Worm (Caenorhabditis elegans) whole organism, L1 larva: ENCODE data around the gene T04C12.1.

Source experiments
- C04F5.9 ChIP-seq: sonication (generic microtip); optimal IDR thresholded peaks from 2 replicates; lab custom pipeline; 2016; ENCODE audit warnings: missing genetic modification characterization, missing compliant biosample characterization
- C16A3.4 ChIP-seq: fragments of 150-350 bp; optimal IDR thresholded peaks from 2 replicates; lab custom pipeline; 2014; ENCODE audit warnings: missing biosample characterization, missing genetic modification characterization
- aha-1 ChIP-seq: fragments of 150-350 bp; optimal IDR thresholded peaks from 2 replicates; lab custom pipeline; 2014; ENCODE audit warnings: missing biosample characterization, missing genetic modification characterization
- alr-1 ChIP-seq: fragments of 200-800 bp; sonication (Bioruptor generic); optimal IDR thresholded peaks from 2 replicates; lab custom pipeline; 2018; ENCODE audit warnings: borderline replicate concordance, mild to moderate bottlenecking, missing genetic modification characterization, missing compliant biosample characterization
- aly-2 ChIP-seq: fragments of 150-350 bp; optimal IDR thresholded peaks from 2 replicates; lab custom pipeline; 2014; ENCODE audit warnings: missing biosample characterization, missing genetic modification characterization
- blmp-1 ChIP-seq: fragments of 150-350 bp; optimal IDR thresholded peaks from 2 replicates; lab custom pipeline; 2014; ENCODE audit warnings: missing biosample characterization, missing genetic modification characterization
- ceh-8 ChIP-seq: fragments of 200-800 bp; sonication (Bioruptor generic); optimal IDR thresholded peaks from 2 replicates; lab custom pipeline; 2018; ENCODE audit warnings: mild to moderate bottlenecking, missing genetic modification characterization, moderate library complexity, missing compliant biosample characterization
- ceh-88 ChIP-seq: fragments of 200-800 bp; sonication (Bioruptor generic); IDR thresholded peaks from 2 replicates; pipeline ENCODE4 v1.3.6; 2022; ENCODE audit warnings: missing genetic modification characterization, missing compliant biosample characterization
- ces-1 ChIP-seq: fragments of 150-350 bp; optimal IDR thresholded peaks from 2 replicates; lab custom pipeline; 2014; ENCODE audit warnings: missing biosample characterization, missing genetic modification reagents, missing genetic modification characterization
- dsc-1 ChIP-seq: sonication (generic microtip); optimal IDR thresholded peaks from 2 replicates; lab custom pipeline; 2016; ENCODE audit warnings: mild to moderate bottlenecking, missing genetic modification characterization, missing compliant biosample characterization
- efl-1 ChIP-seq, 4 experiments: fragments of 150-350 bp; optimal IDR thresholded peaks in 3 of 4; peaks in 1 of 4; 1 replicate in 1 of 4; 2 replicates in 3 of 4; lab custom pipeline; 2014; ENCODE audit warnings: missing biosample characterization in 2 of 4, missing genetic modification characterization in 2 of 4, missing genetic modification reagents in 2 of 4
- elt-2 ChIP-seq: sonication (generic microtip); optimal IDR thresholded peaks from 2 replicates; lab custom pipeline; 2016; ENCODE audit warnings: missing genetic modification characterization, mild to moderate bottlenecking, inconsistent platforms, missing compliant biosample characterization, missing genetic modification reagents
- elt-3 ChIP-seq, 6 experiments: fragments of 150-350 bp in 1 of 6; sonication (generic microtip); optimal IDR thresholded peaks; 2 replicates each; lab custom pipeline; 2017 to 2018; ENCODE audit warnings: missing biosample characterization in 6 of 6, missing genetic modification characterization in 6 of 6, inconsistent platforms in 1 of 6
- ets-5 ChIP-seq: fragments of 200-800 bp; sonication (Bioruptor generic); IDR thresholded peaks from 2 replicates; pipeline ENCODE4 v1.3.6; 2022; ENCODE audit warnings: missing genetic modification characterization, missing compliant biosample characterization
- fkh-10 ChIP-seq: sonication (generic microtip); optimal IDR thresholded peaks from 2 replicates; lab custom pipeline; 2017; ENCODE audit warnings: missing biosample characterization, missing genetic modification reagents, missing genetic modification characterization
- fkh-4 ChIP-seq: sonication (generic microtip); optimal IDR thresholded peaks from 2 replicates; lab custom pipeline; 2016; ENCODE audit warnings: missing compliant biosample characterization, missing genetic modification characterization, borderline replicate concordance
- fos-1 ChIP-seq: fragments of 150-350 bp; optimal IDR thresholded peaks from 2 replicates; lab custom pipeline; 2014; ENCODE audit warnings: missing biosample characterization, missing genetic modification characterization
- grh-1 ChIP-seq: fragments of 200-800 bp; sonication (Bioruptor generic); IDR thresholded peaks from 2 replicates; pipeline ENCODE4 v1.3.6; 2022; ENCODE audit warnings: missing genetic modification reagents, missing genetic modification characterization, missing compliant biosample characterization
- hlh-17 ChIP-seq: fragments of 200-800 bp; sonication (Bioruptor generic); optimal IDR thresholded peaks from 2 replicates; lab custom pipeline; 2018; ENCODE audit warnings: missing genetic modification characterization, mild to moderate bottlenecking, missing compliant biosample characterization, moderate library complexity, borderline replicate concordance
- hpl-2 ChIP-seq: fragments of 150-350 bp; optimal IDR thresholded peaks from 2 replicates; lab custom pipeline; 2014; ENCODE audit warnings: missing biosample characterization, missing genetic modification reagents, missing genetic modification characterization
- irx-1 ChIP-seq: sonication (generic microtip); optimal IDR thresholded peaks from 2 replicates; lab custom pipeline; 2016; ENCODE audit warnings: missing genetic modification characterization, missing compliant biosample characterization
- isw-1 ChIP-seq: fragments of 200-800 bp; sonication (Bioruptor generic); IDR thresholded peaks from 2 replicates; pipeline ENCODE4 v1.3.6; 2022; ENCODE audit warnings: missing genetic modification characterization, missing compliant biosample characterization
- lin-14 ChIP-seq: fragments of 200-800 bp; sonication (Bioruptor generic); optimal IDR thresholded peaks from 2 replicates; lab custom pipeline; 2018; ENCODE audit warnings: mild to moderate bottlenecking, missing genetic modification characterization, moderate library complexity, missing compliant biosample characterization
- lin-15B ChIP-seq: fragments of 150-350 bp; sonication (generic microtip); optimal IDR thresholded peaks from 3 replicates; lab custom pipeline; 2014; ENCODE audit warnings: missing biosample characterization, missing genetic modification characterization
- lin-35 ChIP-seq, 2 experiments: fragments of 150-350 bp; optimal IDR thresholded peaks; 2 replicates each; lab custom pipeline; 2014; ENCODE audit warnings: missing biosample characterization in 2 of 2, missing genetic modification characterization in 2 of 2, missing genetic modification reagents in 2 of 2
- lin-39 ChIP-seq: fragments of 150-350 bp; optimal IDR thresholded peaks from 2 replicates; lab custom pipeline; 2014; ENCODE audit warnings: missing biosample characterization, missing genetic modification reagents, missing genetic modification characterization
- lir-3 ChIP-seq: sonication (generic microtip); optimal IDR thresholded peaks from 2 replicates; lab custom pipeline; 2016; ENCODE audit warnings: mild to moderate bottlenecking, missing genetic modification characterization, moderate library complexity, missing compliant biosample characterization; ENCODE audit not compliant: poor library complexity
- nhr-12 ChIP-seq: sonication (generic microtip); optimal IDR thresholded peaks from 2 replicates; lab custom pipeline; 2017; ENCODE audit warnings: missing biosample characterization, missing genetic modification characterization
- nhr-237 ChIP-seq: fragments of 150-350 bp; optimal IDR thresholded peaks from 2 replicates; lab custom pipeline; 2014; ENCODE audit warnings: missing biosample characterization, missing genetic modification characterization
- nhr-47 ChIP-seq: sonication (generic microtip); optimal IDR thresholded peaks from 2 replicates; lab custom pipeline; 2016; ENCODE audit warnings: mild to moderate bottlenecking, missing genetic modification characterization, moderate library complexity, missing compliant biosample characterization
- nhr-71 ChIP-seq: sonication (generic microtip); optimal IDR thresholded peaks from 2 replicates; lab custom pipeline; 2016; ENCODE audit warnings: mild to moderate bottlenecking, missing genetic modification characterization, moderate library complexity, missing compliant biosample characterization
- nhr-76 ChIP-seq: sonication (generic microtip); optimal IDR thresholded peaks from 2 replicates; lab custom pipeline; 2017; ENCODE audit warnings: missing biosample characterization, missing genetic modification characterization
- nhr-77 ChIP-seq: fragments of 150-350 bp; optimal IDR thresholded peaks from 2 replicates; lab custom pipeline; 2014; ENCODE audit warnings: missing biosample characterization, missing genetic modification characterization
- nhr-84 ChIP-seq: sonication (generic microtip); optimal IDR thresholded peaks from 2 replicates; lab custom pipeline; 2017; ENCODE audit warnings: missing biosample characterization, missing genetic modification characterization
- nhr-85 ChIP-seq: sonication (generic microtip); peaks from one replicate; lab custom pipeline; 2016; ENCODE audit warnings: missing genetic modification characterization, inconsistent platforms, missing compliant biosample characterization
- nhr-90 ChIP-seq: sonication (generic microtip); optimal IDR thresholded peaks from 2 replicates; lab custom pipeline; 2016; ENCODE audit warnings: mild to moderate bottlenecking, missing genetic modification characterization, missing compliant biosample characterization; ENCODE audit not compliant: poor library complexity
- pax-3 ChIP-seq: fragments of 200-800 bp; sonication (Bioruptor generic); optimal IDR thresholded peaks from 2 replicates; lab custom pipeline; 2018; ENCODE audit warnings: mild to moderate bottlenecking, missing genetic modification characterization, moderate library complexity, missing compliant biosample characterization
- skn-1 ChIP-seq: fragments of 150-350 bp; optimal IDR thresholded peaks from 2 replicates; lab custom pipeline; 2014; ENCODE audit warnings: missing biosample characterization, missing genetic modification characterization
- snpc-4 ChIP-seq: fragments of 150-350 bp; optimal IDR thresholded peaks from 2 replicates; lab custom pipeline; 2014; ENCODE audit warnings: missing biosample characterization, missing genetic modification characterization
- sox-4 ChIP-seq: sonication (generic microtip); optimal IDR thresholded peaks from 2 replicates; lab custom pipeline; 2016; ENCODE audit warnings: missing genetic modification characterization, missing compliant biosample characterization
- sptf-1 ChIP-seq: fragments of 150-350 bp; optimal IDR thresholded peaks from 2 replicates; lab custom pipeline; 2014; ENCODE audit warnings: missing biosample characterization, missing genetic modification characterization
- sup-37 ChIP-seq: fragments of 200-800 bp; sonication (Bioruptor generic); optimal IDR thresholded peaks from 2 replicates; lab custom pipeline; 2018; ENCODE audit warnings: mild to moderate bottlenecking, missing genetic modification characterization, missing compliant biosample characterization
- unc-130 ChIP-seq: fragments of 150-350 bp; optimal IDR thresholded peaks from 2 replicates; lab custom pipeline; 2017; ENCODE audit warnings: missing biosample characterization, missing genetic modification characterization, inconsistent platforms
- unc-86 ChIP-seq: sonication (generic microtip); optimal IDR thresholded peaks from 2 replicates; lab custom pipeline; 2016; ENCODE audit warnings: missing genetic modification characterization, missing compliant biosample characterization
- unc-98 ChIP-seq: fragments of 200-800 bp; sonication (Bioruptor generic); IDR thresholded peaks from 2 replicates; pipeline ENCODE4 v1.3.6; 2022; ENCODE audit warnings: missing genetic modification characterization, missing compliant biosample characterization
- zag-1 ChIP-seq: fragments of 150-350 bp; optimal IDR thresholded peaks from 2 replicates; lab custom pipeline; 2014; ENCODE audit warnings: missing biosample characterization, missing genetic modification characterization
- zip-4 ChIP-seq: fragments of 200-800 bp; sonication (Bioruptor generic); optimal IDR thresholded peaks from 2 replicates; lab custom pipeline; 2018; ENCODE audit warnings: mild to moderate bottlenecking, missing genetic modification characterization, moderate library complexity, missing compliant biosample characterization
- ztf-11 ChIP-seq, 2 experiments: sonication (generic microtip); optimal IDR thresholded peaks; 2 replicates each; lab custom pipeline; 2016 to 2017; ENCODE audit warnings: missing genetic modification characterization in 2 of 2, missing biosample characterization in 1 of 2, missing compliant biosample characterization in 1 of 2

Gene T04C12.1

ce11 chrV:11033241-11033640, 25.8 kb downstream of the T04C12.1 start (continued):
- TF ChIP-seq C16A3.4, result no peak
- no peak for TF ChIP-seq nhr-84 (tag; lab: Kevin White, UChicago)

DNA sequence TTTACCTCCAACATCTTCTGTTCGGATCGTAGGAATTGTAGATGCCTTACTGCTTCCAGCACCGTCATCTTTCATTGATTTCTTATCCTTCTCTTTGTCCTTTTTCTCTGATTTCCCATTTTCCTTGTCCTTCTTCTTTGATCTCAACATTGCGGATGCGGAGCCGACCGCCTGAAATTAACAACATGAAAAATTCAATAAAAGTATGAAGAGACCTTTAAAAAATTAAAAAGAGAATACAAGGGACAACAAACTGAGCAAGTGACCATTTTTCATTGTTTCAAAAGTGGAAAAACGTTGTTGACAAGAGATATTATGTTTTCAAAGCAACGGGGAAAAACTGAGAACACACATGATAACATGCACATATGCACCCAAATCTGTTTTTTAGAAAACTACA, 28.4 kb downstream of the T04C12.1 start:
- TF ChIP-seq zip-4, result no peak

DNA sequence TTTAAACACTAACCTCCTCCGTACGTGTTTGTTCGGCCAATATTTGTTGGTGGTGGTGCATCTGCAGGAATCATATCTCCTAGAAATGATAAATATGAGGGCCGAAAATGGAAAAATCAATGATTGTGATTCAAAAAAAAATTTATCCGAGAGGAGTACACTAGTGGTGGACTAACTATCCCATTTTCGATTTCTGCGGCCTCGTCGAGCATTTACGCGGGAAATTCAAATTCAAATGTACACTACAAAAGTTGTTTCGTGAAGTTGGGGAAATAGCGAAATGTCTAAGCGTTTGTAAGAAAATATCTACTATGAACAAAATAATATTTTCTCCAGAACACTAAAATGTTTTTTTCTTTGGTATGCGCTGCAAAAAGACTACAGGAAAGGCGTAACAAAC, 29.8 kb downstream of the T04C12.1 start:
- TF ChIP-seq ceh-88 (GFP tag; lab: Robert Waterston, UW) (no peak), dsc-1 (tag; lab: Kevin White, UChicago) (peak; percentile 78), pax-3 (peak; percentile 80), snpc-4 (tag; lab: Kevin White, UChicago) (peak; percentile 22), elt-2 (peak; percentile 63), unc-86 (peak; percentile 66), sup-37 (GFP tag; lab: Kevin White, UChicago) (peak; percentile 45), ets-5 (GFP tag; lab: Robert Waterston, UW) (no peak), efl-1 (optimal IDR thresholded peaks at IDR 0.05; lab: Kevin White, UChicago) (peak; percentile 95 to 97), efl-1 (GFP tag; optimal IDR thresholded peaks at IDR 0.05 in 1 of 2; lab: Kevin White, UChicago) (peak; percentile 93 to 99), lin-15B (tag; lab: Kevin White, UChicago) (peak; percentile 60), nhr-237 (tag; lab: Kevin White, UChicago) (no peak), unc-130 (peak; percentile 30), skn-1 (tag; lab: Kevin White, UChicago) (peak; percentile 45), nhr-76 (tag; lab: Kevin White, UChicago) (no peak), C04F5.9 (tag; lab: Kevin White, UChicago) (peak; percentile 72), hlh-17 (GFP tag; lab: Kevin White, UChicago) (no peak), ces-1 (GFP tag; lab: Kevin White, UChicago) (no peak), unc-98 (GFP tag; lab: Robert Waterston, UW) (peak; percentile 46; the same call in 1 of the 2 replicates), aha-1 (tag; lab: Kevin White, UChicago) (no peak), ztf-11 (tag; optimal IDR thresholded peaks at IDR 0.05; lab: Kevin White, UChicago) (peak in 1 of 2 experiments; percentile 90), nhr-71 (tag; lab: Kevin White, UChicago) (peak; percentile 83), lin-14 (GFP tag; lab: Kevin White, UChicago) (peak; percentile 38), sptf-1 (no peak), nhr-47 (peak; percentile 86), ceh-8 (GFP tag; lab: Kevin White, UChicago) (peak; percentile 55), fkh-10 (GFP tag; lab: Kevin White, UChicago) (no peak), nhr-90 (peak; percentile 88), nhr-12 (tag; lab: Kevin White, UChicago) (no peak), zip-4 (peak; percentile 11), lir-3 (tag; lab: Kevin White, UChicago) (peak; percentile 93), nhr-77 (tag; lab: Kevin White, UChicago) (no peak), lin-39 (tag; lab: Kevin White, UChicago) (peak; percentile 0), zag-1 (tag; lab: Kevin White, UChicago) (no peak), lin-35 (GFP tag; optimal IDR thresholded peaks at IDR 0.05; lab: Kevin White, UChicago) (peak; percentile 93 to 97), C16A3.4 (peak; percentile 52), nhr-84 (tag; lab: Kevin White, UChicago) (no peak), elt-3 (tag; optimal IDR thresholded peaks at IDR 0.05; lab: Kevin White, UChicago) (peak in 1 of 6 experiments; percentile 30), grh-1 (peak; percentile 62), blmp-1 (tag; lab: Kevin White, UChicago) (peak; percentile 67), fkh-4 (tag; lab: Kevin White, UChicago) (peak; percentile 87), irx-1 (tag; lab: Kevin White, UChicago) (peak; percentile 86), alr-1 (tag; lab: Kevin White, UChicago) (no peak), sox-4 (tag; lab: Kevin White, UChicago) (peak; percentile 74), nhr-85 (peak; percentile 94), hpl-2 (GFP tag; lab: Kevin White, UChicago) (no peak), fos-1 (peak; percentile 16), aly-2 (tag; lab: Kevin White, UChicago) (no peak), isw-1 (GFP tag; lab: Robert Waterston, UW) (peak; percentile 53)
